Worm (Caenorhabditis elegans) whole organism, early embryonic: ENCODE measurements around the gene mboa-7.

Experiments used
- B0310.2 ChIP-seq: sonication (generic microtip); optimal IDR thresholded peaks from 2 replicates; lab custom pipeline; 2016; ENCODE audit warnings: mild to moderate bottlenecking, missing genetic modification characterization, missing compliant biosample characterization
- F13C5.2 ChIP-seq: sonication (generic microtip); optimal IDR thresholded peaks from 2 replicates; lab custom pipeline; 2017; ENCODE audit warnings: mild to moderate bottlenecking, missing genetic modification characterization, inconsistent platforms, missing compliant biosample characterization
- aly-1 ChIP-seq: sonication (generic microtip); optimal IDR thresholded peaks from 2 replicates; lab custom pipeline; 2016; ENCODE audit warnings: missing genetic modification characterization, missing compliant biosample characterization
- ama-1 ChIP-seq: fragments of 150-350 bp; optimal IDR thresholded peaks from 2 replicates; lab custom pipeline; 2014
- ceh-13 ChIP-seq: fragments of 200-800 bp; sonication (Bioruptor generic); optimal IDR thresholded peaks from 2 replicates; lab custom pipeline; 2018; ENCODE audit warnings: mild to moderate bottlenecking, missing genetic modification characterization, missing compliant biosample characterization
- ceh-36 ChIP-seq: sonication (generic microtip); optimal IDR thresholded peaks from 2 replicates; lab custom pipeline; 2016; ENCODE audit warnings: missing genetic modification characterization, inconsistent platforms, missing compliant biosample characterization
- ets-7 ChIP-seq: sonication (generic microtip); optimal IDR thresholded peaks from 2 replicates; lab custom pipeline; 2016; ENCODE audit warnings: missing genotype, missing genetic modification characterization, missing compliant biosample characterization
- flt-1 ChIP-seq: fragments of 200-800 bp; sonication (Bioruptor generic); IDR thresholded peaks from 2 replicates; pipeline ENCODE4 v1.3.6; 2022; ENCODE audit warnings: missing genetic modification characterization, missing compliant biosample characterization
- hmbx-1 ChIP-seq: sonication (generic microtip); optimal IDR thresholded peaks from 2 replicates; lab custom pipeline; 2016; ENCODE audit warnings: mild to moderate bottlenecking, missing genetic modification characterization, missing compliant biosample characterization
- hmg-4 ChIP-seq: fragments of 200-800 bp; sonication (Bioruptor generic); optimal IDR thresholded peaks from 2 replicates; lab custom pipeline; 2018; ENCODE audit warnings: mild to moderate bottlenecking, missing genetic modification characterization, missing compliant biosample characterization
- hnd-1 ChIP-seq: sonication (generic microtip); optimal IDR thresholded peaks from 2 replicates; lab custom pipeline; 2016; ENCODE audit warnings: missing genetic modification characterization, missing compliant biosample characterization
- pes-1 ChIP-seq: fragments of 200-800 bp; sonication (Bioruptor generic); IDR thresholded peaks from 2 replicates; pipeline ENCODE4 v1.3.6; 2022; ENCODE audit warnings: missing genetic modification reagents, missing genetic modification characterization, missing compliant biosample characterization
- scrt-1 ChIP-seq: fragments of 200-800 bp; sonication (Bioruptor generic); IDR thresholded peaks from 2 replicates; pipeline ENCODE4 v1.3.6; 2022; ENCODE audit warnings: missing genetic modification characterization, missing compliant biosample characterization
- sea-1 ChIP-seq: fragments of 200-800 bp; sonication (Bioruptor generic); conservative IDR thresholded peaks from 2 replicates; pipeline ENCODE4 v1.3.6; 2022; ENCODE audit warnings: missing genetic modification characterization, missing compliant biosample characterization
- tbx-11 ChIP-seq: fragments of 200-800 bp; sonication (Bioruptor generic); IDR thresholded peaks from 2 replicates; pipeline ENCODE4 v1.3.6; 2022; ENCODE audit warnings: missing genetic modification characterization, missing compliant biosample characterization
- tbx-37 ChIP-seq: fragments of 200-800 bp; sonication (Bioruptor generic); conservative IDR thresholded peaks from 2 replicates; pipeline ENCODE4 v1.3.6; 2022; ENCODE audit warnings: missing genetic modification reagents, missing genetic modification characterization, missing compliant biosample characterization
- tra-4 ChIP-seq: sonication (generic microtip); optimal IDR thresholded peaks from 2 replicates; lab custom pipeline; 2017; ENCODE audit warnings: missing genetic modification characterization, missing compliant biosample characterization

Gene mboa-7

DNA sequence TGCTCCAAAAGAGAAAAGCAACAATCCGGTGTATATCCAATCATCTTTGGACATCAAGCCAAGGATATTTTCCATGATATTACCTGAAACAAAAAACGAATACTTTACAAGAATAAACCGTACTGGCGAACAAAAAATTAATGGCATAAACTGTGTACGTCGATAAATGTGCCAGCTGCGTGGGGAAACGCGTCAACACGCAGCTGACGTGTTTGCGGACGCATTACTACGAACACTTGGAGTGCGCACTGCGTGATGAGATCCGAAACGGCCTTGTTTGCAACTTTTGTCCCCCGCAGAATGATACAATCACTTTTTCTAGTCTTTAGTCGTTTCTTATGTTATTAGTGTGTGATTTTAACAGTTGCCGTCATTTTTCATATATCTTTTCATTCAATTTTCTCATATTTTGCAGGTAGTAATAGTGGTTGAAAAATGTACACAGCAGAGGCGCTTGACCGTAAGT lies at the start of gene mboa-7, which contains the start of gene git-1:
Gene mboa-7 (minus strand): TSS at position 83 of the 466 bp plus-strand sequence.
Gene git-1 (plus strand): TSS at position 416 of the 466 bp plus-strand sequence.
- TF ChIP-seq sea-1 (GFP tag; lab: Robert Waterston, UW) = no peak
- TF ChIP-seq tbx-11 (GFP tag; lab: Robert Waterston, UW) = 0 out of 2 replicates have a peak, but pooled peaks have one; percentile 19
- no peak for TF ChIP-seq ceh-13 (GFP tag; lab: Kevin White, UChicago)
- TF ChIP-seq hmbx-1 = no peak
- no peak; the same call in 1 of the 2 replicates for TF ChIP-seq flt-1
- TF ChIP-seq hnd-1 (tag; lab: Kevin White, UChicago) = no peak
- no peak for TF ChIP-seq ceh-36
- no peak for TF ChIP-seq tra-4 (tag; lab: Kevin White, UChicago)
- peak; percentile 49 for TF ChIP-seq hmg-4 (GFP tag; lab: Kevin White, UChicago)
- 0 out of 2 replicates have a peak, but pooled peaks have one; percentile 34 for TF ChIP-seq scrt-1 (GFP tag; lab: Robert Waterston, UW)
- TF ChIP-seq B0310.2 (tag; lab: Kevin White, UChicago) = no peak
- TF ChIP-seq F13C5.2 (tag; lab: Kevin White, UChicago) = peak; percentile 45
- no peak for TF ChIP-seq ets-7 (tag; lab: Kevin White, UChicago)

DNA sequence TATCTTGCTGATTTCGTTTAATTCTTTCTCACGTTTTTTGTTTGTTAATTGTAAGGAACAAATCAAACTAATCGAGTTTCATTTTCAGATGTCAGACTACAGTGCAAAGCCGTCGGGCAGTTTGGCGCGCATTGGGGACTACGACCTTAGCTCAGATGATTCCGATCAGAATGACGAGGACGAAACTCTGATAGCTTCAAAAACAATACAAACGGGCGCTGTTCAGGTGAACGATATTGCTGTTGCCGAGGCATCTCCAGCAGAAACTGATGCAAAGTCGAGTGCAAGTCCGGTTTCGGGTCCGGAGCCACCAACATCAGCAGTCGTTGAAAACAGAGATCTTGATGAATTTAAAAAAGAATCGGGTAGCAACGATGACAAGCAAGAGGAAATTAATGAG lies 44.8 kb upstream of the mboa-7 start, which contains the start of gene bet-2:
Gene bet-2 (plus strand): TSS at position 89 of the 400 bp plus-strand sequence.
- TF ChIP-seq tra-4 (tag; lab: Kevin White, UChicago) = no peak
- no peak for TF ChIP-seq ama-1 (lab: Kevin White, UChicago)
- no peak for TF ChIP-seq sea-1 (GFP tag; lab: Robert Waterston, UW)

DNA sequence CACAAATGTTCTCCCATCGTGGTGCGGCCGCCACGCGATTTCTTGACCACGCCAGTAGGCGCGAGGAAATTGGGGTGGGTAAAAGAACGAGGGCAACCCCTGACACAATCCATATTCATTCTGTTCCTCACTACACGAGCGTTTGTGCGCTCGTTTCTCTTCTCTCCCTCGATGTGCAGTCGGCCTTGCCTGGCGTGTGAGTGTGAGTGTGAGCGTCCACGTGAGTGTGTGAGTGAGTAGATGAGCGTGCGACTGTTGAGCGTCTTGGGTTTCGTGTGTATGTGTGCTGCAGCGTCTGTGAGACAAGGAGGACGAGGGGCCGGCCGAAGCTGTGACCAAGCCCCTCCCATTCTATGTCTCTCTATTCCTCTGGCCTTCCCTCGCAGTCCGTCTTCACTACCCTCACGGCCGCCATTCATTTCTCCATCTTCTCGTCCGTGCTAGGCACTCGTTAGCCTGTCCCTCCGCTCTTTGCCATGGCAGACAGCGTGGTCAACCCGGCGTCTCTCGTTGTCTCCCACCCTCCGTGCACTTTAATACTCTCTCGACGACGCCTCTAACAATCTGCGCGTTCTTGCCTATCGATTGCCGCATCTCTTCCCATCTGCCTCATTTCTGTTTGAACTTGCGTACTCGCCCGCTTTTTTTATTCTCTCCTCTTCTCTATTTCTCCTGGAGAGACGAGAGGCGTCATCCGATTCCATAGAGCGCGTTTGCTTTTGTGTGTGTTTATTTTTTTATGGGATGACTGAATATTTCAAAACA lies 44.2 kb upstream of the mboa-7 start:
- TF ChIP-seq pes-1 (GFP tag; lab: Robert Waterston, UW) (0 out of 2 replicates have a peak, but pooled peaks have one; percentile 6), tbx-37 (GFP tag; lab: Robert Waterston, UW) (no peak; the same call in 1 of the 2 replicates), flt-1 (peak; percentile 22), B0310.2 (tag; lab: Kevin White, UChicago) (peak; percentile 53), hmg-4 (GFP tag; lab: Kevin White, UChicago) (peak; percentile 90), aly-1 (peak; percentile 20), ets-7 (tag; lab: Kevin White, UChicago) (peak; percentile 43), ceh-13 (GFP tag; lab: Kevin White, UChicago) (peak; percentile 9), F13C5.2 (tag; lab: Kevin White, UChicago) (peak; percentile 87), sea-1 (GFP tag; lab: Robert Waterston, UW) (0 out of 2 replicates have a peak, but pooled peaks have one; percentile 75), scrt-1 (GFP tag; lab: Robert Waterston, UW) (no peak)

DNA sequence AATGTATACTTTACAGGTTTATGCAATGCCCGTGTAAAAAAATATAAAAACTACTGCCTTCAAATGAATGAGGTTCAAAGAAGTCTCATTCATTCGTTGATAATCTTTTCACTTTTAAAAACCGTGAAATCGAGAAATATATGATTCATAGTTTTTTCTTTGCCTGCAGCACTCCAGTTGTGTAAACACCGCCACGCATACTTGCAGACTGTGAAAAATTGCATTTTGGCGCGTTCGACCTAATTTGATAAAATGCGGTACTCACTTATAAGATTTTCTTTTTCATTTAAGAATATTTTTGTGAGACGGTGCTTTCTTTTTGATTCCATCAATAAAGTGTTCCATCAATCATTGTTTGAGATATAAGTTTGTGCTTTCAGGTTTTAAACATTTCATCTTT lies 42.4 kb upstream of the mboa-7 start:
- TF ChIP-seq B0310.2 (tag; lab: Kevin White, UChicago) (no peak), hmbx-1 (no peak), pes-1 (GFP tag; lab: Robert Waterston, UW) (no peak), sea-1 (GFP tag; lab: Robert Waterston, UW) (no peak), aly-1 (no peak), F13C5.2 (tag; lab: Kevin White, UChicago) (no peak), ceh-13 (GFP tag; lab: Kevin White, UChicago) (no peak), hmg-4 (GFP tag; lab: Kevin White, UChicago) (no peak), flt-1 (no peak), tra-4 (tag; lab: Kevin White, UChicago) (no peak), scrt-1 (GFP tag; lab: Robert Waterston, UW) (no peak), tbx-37 (GFP tag; lab: Robert Waterston, UW) (no peak), ets-7 (tag; lab: Kevin White, UChicago) (no peak), hnd-1 (tag; lab: Kevin White, UChicago) (no peak), ceh-36 (no peak), tbx-11 (GFP tag; lab: Robert Waterston, UW) (no peak)

DNA sequence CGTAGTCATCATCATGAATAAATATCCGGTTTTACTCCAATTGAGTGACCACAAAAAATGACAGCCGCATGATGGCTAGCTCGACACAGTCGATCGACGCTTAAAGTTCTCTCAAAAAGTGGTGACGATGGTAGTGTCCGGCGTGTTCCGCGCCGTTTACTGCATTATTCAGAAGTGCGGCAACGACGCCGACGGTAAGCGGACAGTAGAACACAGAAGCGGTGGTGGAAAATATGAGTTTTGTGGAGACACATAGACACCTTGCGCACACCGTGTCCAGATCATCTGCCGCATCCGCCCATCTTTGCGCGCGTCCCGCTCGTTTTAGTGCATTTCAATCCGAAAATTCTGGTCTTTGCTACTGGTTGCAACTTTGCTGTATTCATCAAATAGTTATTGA lies 34.8 kb upstream of the mboa-7 start, which contains the start of gene F59F5.7:
Gene F59F5.7 (plus strand): TSS at position 301 of the 400 bp plus-strand sequence.
- TF ChIP-seq hmbx-1 (no peak), B0310.2 (tag; lab: Kevin White, UChicago) (no peak), hmg-4 (GFP tag; lab: Kevin White, UChicago) (no peak), aly-1 (no peak), hnd-1 (tag; lab: Kevin White, UChicago) (no peak), pes-1 (GFP tag; lab: Robert Waterston, UW) (no peak), scrt-1 (GFP tag; lab: Robert Waterston, UW) (no peak), ets-7 (tag; lab: Kevin White, UChicago) (no peak), ceh-13 (GFP tag; lab: Kevin White, UChicago) (no peak), sea-1 (GFP tag; lab: Robert Waterston, UW) (no peak), ama-1 (lab: Kevin White, UChicago) (no peak), tra-4 (tag; lab: Kevin White, UChicago) (no peak)

DNA sequence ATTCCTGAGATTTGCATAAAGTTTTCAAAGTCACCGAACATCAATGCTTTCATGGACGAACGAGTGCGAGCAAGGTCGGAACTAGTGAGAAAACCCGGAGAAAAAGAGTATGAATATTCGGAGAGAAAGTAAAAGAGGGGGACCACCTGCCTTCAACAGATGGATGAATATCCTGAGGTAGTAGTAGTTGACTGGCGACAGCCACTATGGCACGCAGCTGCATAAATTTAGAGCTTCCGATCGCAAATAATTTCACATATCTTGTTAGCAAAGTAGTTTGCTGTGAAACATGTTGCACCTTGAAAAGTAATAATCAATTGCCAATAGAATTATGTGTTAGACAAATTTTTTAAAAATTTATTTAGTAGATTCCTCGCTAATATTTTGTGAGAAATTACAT lies 32.4 kb upstream of the mboa-7 start:
- TF ChIP-seq ets-7 (tag; lab: Kevin White, UChicago) = no peak
- no peak for TF ChIP-seq flt-1
- no peak for TF ChIP-seq tbx-37 (GFP tag; lab: Robert Waterston, UW)
- no peak for TF ChIP-seq tbx-11 (GFP tag; lab: Robert Waterston, UW)
- TF ChIP-seq tra-4 (tag; lab: Kevin White, UChicago) = no peak
- no peak for TF ChIP-seq B0310.2 (tag; lab: Kevin White, UChicago)
- TF ChIP-seq ama-1 (lab: Kevin White, UChicago) = no peak
- TF ChIP-seq pes-1 (GFP tag; lab: Robert Waterston, UW) = no peak
- no peak for TF ChIP-seq scrt-1 (GFP tag; lab: Robert Waterston, UW)
- no peak for TF ChIP-seq hmg-4 (GFP tag; lab: Kevin White, UChicago)
- no peak for TF ChIP-seq aly-1
- no peak for TF ChIP-seq sea-1 (GFP tag; lab: Robert Waterston, UW)
- TF ChIP-seq ceh-13 (GFP tag; lab: Kevin White, UChicago) = no peak
- no peak for TF ChIP-seq hnd-1 (tag; lab: Kevin White, UChicago)
- no peak for TF ChIP-seq hmbx-1
- TF ChIP-seq ceh-36 = no peak
